Worm (Caenorhabditis elegans): ENCODE measurements around the gene cct-7.

- TF ChIP-seq med-1 (GFP tag; optimal IDR thresholded peaks at IDR 0.05; ENCODE audit: insufficient read depth): no peak
- TF ChIP-seq ztf-23 (GFP tag; IDR thresholded peaks at IDR 0.05): no peak
- no peak for TF ChIP-seq flt-1 (GFP tag; IDR thresholded peaks at IDR 0.05)
- TF ChIP-seq ref-1 (GFP tag; conservative IDR thresholded peaks at IDR 0.05): no peak
- TF ChIP-seq tab-1 (GFP tag; IDR thresholded peaks at IDR 0.05): no peak
Measured at ce11 chrV:1911102-1911501, 39.1 kb downstream of the cct-7 start, which contains the start of gene Y32G9A.3.
